Worm (Caenorhabditis elegans) whole organism, midembryonic: Measurements from ENCODE around the gene nhr-97.

Experiments
- cog-1 ChIP-seq: sonication (generic microtip); optimal IDR thresholded peaks from 2 replicates; lab custom pipeline; 2016; ENCODE audit warnings: missing genetic modification characterization, missing compliant biosample characterization
- ref-1 ChIP-seq: fragments of 200-800 bp; sonication (Bioruptor generic); conservative IDR thresholded peaks from 2 replicates; pipeline ENCODE4 v1.3.6; 2022; ENCODE audit warnings: missing genetic modification reagents, missing genetic modification characterization, missing compliant biosample characterization

- TF ChIP-seq ref-1 (GFP tag; lab: Robert Waterston, UW), result no peak
- TF ChIP-seq cog-1 (tag; lab: Kevin White, UChicago), result no peak
Measured at ce11 chrIV:9739001-9739400, 18.4 kb upstream of the nhr-97 start.
